Worm (Caenorhabditis elegans) whole organism, L4 larva: Measurements from ENCODE around the gene srx-68.

Source experiments
- hlh-11 ChIP-seq: fragments of 200-800 bp; sonication (Bioruptor generic); optimal IDR thresholded peaks from 2 replicates; lab custom pipeline; 2018; ENCODE audit warnings: mild to moderate bottlenecking, missing genetic modification characterization, missing compliant biosample characterization
- lin-15B ChIP-seq: fragments of 150-350 bp; sonication (generic microtip); optimal IDR thresholded peaks from 3 replicates; lab custom pipeline; 2014; ENCODE audit warnings: missing biosample characterization, missing genetic modification characterization

DNA sequence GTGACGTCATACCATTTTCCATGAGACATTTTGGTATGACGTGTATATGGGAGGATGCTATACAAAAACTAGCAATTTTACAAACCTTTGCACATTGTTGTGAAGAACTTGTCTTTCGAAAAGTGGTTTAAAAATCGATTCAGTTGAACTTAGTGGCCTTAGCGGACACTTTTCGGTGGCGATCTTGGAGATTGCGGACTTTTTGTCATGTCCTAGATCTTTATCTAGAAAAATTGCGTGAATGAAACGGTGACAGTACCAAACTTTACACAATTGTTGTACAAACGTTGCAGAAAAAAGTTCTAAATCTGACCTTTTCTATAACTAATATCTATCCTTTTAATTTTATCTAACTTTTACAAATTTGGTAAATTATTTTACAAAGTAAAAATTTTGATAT lies 47.3 kb upstream of the srx-68 start:
- TF ChIP-seq lin-15B (no peak), hlh-11 (no peak)
